Worm (Caenorhabditis elegans) whole organism, midembryonic: ENCODE data around the gene msp-32.

ENCODE experiments used
- flt-1 ChIP-seq: fragments of 200-800 bp; sonication (Bioruptor generic); IDR thresholded peaks from 2 replicates; pipeline ENCODE4 v1.3.6; 2022; ENCODE audit warnings: missing genetic modification characterization, missing compliant biosample characterization
- klf-2 ChIP-seq: fragments of 200-800 bp; sonication (Bioruptor generic); conservative IDR thresholded peaks from 2 replicates; pipeline ENCODE4 v1.3.6; 2022; ENCODE audit warnings: missing genetic modification reagents, missing genetic modification characterization, missing compliant biosample characterization
- ref-1 ChIP-seq: fragments of 200-800 bp; sonication (Bioruptor generic); conservative IDR thresholded peaks from 2 replicates; pipeline ENCODE4 v1.3.6; 2022; ENCODE audit warnings: missing genetic modification reagents, missing genetic modification characterization, missing compliant biosample characterization
- tab-1 ChIP-seq: fragments of 200-800 bp; sonication (Bioruptor generic); IDR thresholded peaks from 2 replicates; pipeline ENCODE4 v1.3.6; 2022; ENCODE audit warnings: missing genetic modification characterization, missing compliant biosample characterization
- ztf-23 ChIP-seq: fragments of 200-800 bp; sonication (Bioruptor generic); IDR thresholded peaks from 2 replicates; pipeline ENCODE4 v1.3.6; 2022; ENCODE audit warnings: missing genetic modification reagents, missing genetic modification characterization, missing compliant biosample characterization
- ztf-29 ChIP-seq: fragments of 200-800 bp; sonication (Bioruptor generic); IDR thresholded peaks from 2 replicates; pipeline ENCODE4 v1.3.6; 2022; ENCODE audit warnings: missing genetic modification reagents, missing genetic modification characterization, missing compliant biosample characterization

ce11 chrII:4867476-4867875 is 31.2 kb upstream of the msp-32 start, which contains the start of gene col-17:
- TF ChIP-seq flt-1, result no peak
- TF ChIP-seq ref-1 (GFP tag; lab: Robert Waterston, UW), result no peak
- TF ChIP-seq ztf-23 (GFP tag; lab: Robert Waterston, UW), result no peak
- no peak for TF ChIP-seq tab-1 (GFP tag; lab: Robert Waterston, UW)
- TF ChIP-seq ztf-29 (GFP tag; lab: Robert Waterston, UW), result no peak
- no peak for TF ChIP-seq klf-2
